Worm (Caenorhabditis elegans) whole organism, mixed stage, embryonic: ENCODE results near the gene F58A4.1.

Experiments used
- bed-3 ChIP-seq: fragments of 200-800 bp; sonication (Bioruptor generic); optimal IDR thresholded peaks from 3 replicates; lab custom pipeline; 2018; ENCODE audit warnings: mild to moderate bottlenecking, missing genetic modification characterization, moderate library complexity, missing compliant biosample characterization
- pha-4 ChIP-seq: fragments of 150-350 bp; optimal IDR thresholded peaks from 2 replicates; lab custom pipeline; 2018; ENCODE audit warnings: missing biosample characterization, missing genetic modification reagents, missing genetic modification characterization
- unc-120 ChIP-seq: sonication (generic microtip); optimal IDR thresholded peaks from 2 replicates; lab custom pipeline; 2017; ENCODE audit warnings: missing genetic modification characterization, missing compliant biosample characterization; ENCODE audit not compliant: poor library complexity, severe bottlenecking

DNA sequence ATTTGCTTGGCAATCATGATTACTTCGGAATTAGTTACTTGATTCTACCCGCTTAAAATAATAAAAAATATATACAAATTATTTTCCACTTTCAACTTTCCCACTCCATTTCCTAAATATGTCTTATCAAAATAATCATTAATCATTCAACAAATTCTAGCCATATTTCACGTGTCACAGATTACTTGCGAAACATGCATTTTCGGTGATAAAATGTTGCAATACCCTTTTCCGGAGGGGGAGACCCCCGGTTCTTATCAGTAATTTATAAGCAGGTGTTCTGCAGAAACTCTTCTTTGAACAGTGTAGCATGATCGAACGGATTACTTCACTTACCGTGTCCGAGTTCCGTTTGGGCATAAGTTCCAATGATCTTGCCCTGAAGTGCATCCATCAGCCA, 8.1 kb upstream of the F58A4.1 start:
- TF ChIP-seq bed-3: no peak
- no peak for TF ChIP-seq unc-120
- TF ChIP-seq pha-4: no peak
